Fruit fly (Drosophila melanogaster) S2 (cell line): Measurements from ENCODE around the gene IRSp53.

Experiments used
- CG8478 ChIP-seq: fragments of >200 bp; optimal IDR thresholded peaks from 2 replicates; lab custom pipeline; 2018
- CTCF ChIP-seq, 2 experiments: fragments of >200 bp; optimal IDR thresholded peaks; 2 replicates each; lab custom pipeline; 2018

- TF ChIP-seq CG8478 (lab: Kevin White, UChicago): no peak
- TF ChIP-seq CTCF (optimal IDR thresholded peaks at IDR 0.05; lab: Kevin White, UChicago): no peak
Measured at dm6 chr3L:11113198-11114197, 22.4 kb upstream of the IRSp53 start, which contains the start of gene Sod1.
